Worm (Caenorhabditis elegans) whole organism, late embryonic: ENCODE measurements around the gene let-413.

Experiments used
- dmd-4 ChIP-seq: sonication (generic microtip); optimal IDR thresholded peaks from 2 replicates; lab custom pipeline; 2016; ENCODE audit warnings: borderline replicate concordance, missing genetic modification characterization, missing compliant biosample characterization
- elt-2 ChIP-seq: sonication (generic microtip); optimal IDR thresholded peaks from 2 replicates; lab custom pipeline; 2016; ENCODE audit warnings: missing genetic modification reagents, missing genetic modification characterization, missing compliant biosample characterization
- nhr-11 ChIP-seq: fragments of 150-350 bp; optimal IDR thresholded peaks from 2 replicates; lab custom pipeline; 2014; ENCODE audit warnings: missing biosample characterization, missing genetic modification characterization
- tbx-2 ChIP-seq: sonication (generic microtip); optimal IDR thresholded peaks from 2 replicates; lab custom pipeline; 2016; ENCODE audit warnings: missing genetic modification characterization, missing compliant biosample characterization

DNA sequence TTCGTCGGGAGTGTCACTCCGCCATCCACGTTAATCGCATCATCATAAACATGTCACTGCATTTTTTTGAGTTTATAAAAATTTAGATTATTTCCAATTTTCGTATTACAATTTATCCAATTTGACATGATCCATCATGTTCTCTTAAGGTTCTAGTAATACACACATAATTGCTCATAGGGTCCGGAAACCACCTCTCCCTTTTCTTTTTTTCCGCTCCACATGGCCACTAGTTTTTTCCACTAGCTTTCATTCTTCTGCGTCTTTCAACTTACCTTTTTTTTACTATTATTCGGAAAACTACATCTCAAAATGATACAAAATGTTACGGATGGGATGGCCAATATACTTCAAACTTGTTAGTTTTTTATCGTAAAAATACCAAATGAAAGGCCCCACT lies 8.3 kb upstream of the let-413 start, which contains the start of gene Y97E10AL.1:
- no peak for TF ChIP-seq nhr-11 (tag; lab: Kevin White, UChicago)
- TF ChIP-seq elt-2, result no peak
- no peak for TF ChIP-seq dmd-4 (tag; lab: Kevin White, UChicago)
- no peak for TF ChIP-seq tbx-2
